Fruit fly (Drosophila melanogaster) whole organism, adult: ENCODE measurements around the gene dpy.

Experiments used
- CG14711 ChIP-seq: fragments of 200-800 bp; sonication (Bioruptor generic); optimal IDR thresholded peaks from 2 replicates; lab custom pipeline; 2018; ENCODE audit warnings: missing biosample characterization, mild to moderate bottlenecking, missing genetic modification characterization, moderate library complexity
- cic ChIP-seq: fragments of 200-800 bp; sonication (Bioruptor generic); optimal IDR thresholded peaks from 2 replicates; lab custom pipeline; 2017; ENCODE audit warnings: missing biosample characterization, mild to moderate bottlenecking, missing genetic modification characterization, moderate library complexity
- tj ChIP-seq: fragments of 200-800 bp; sonication (Bioruptor generic); optimal IDR thresholded peaks from 3 replicates; lab custom pipeline; 2017; ENCODE audit warnings: missing biosample characterization, mild to moderate bottlenecking, missing genetic modification characterization, moderate library complexity

- TF ChIP-seq CG14711 (tag; lab: Kevin White, UChicago) (no peak), cic (GFP tag; lab: Kevin White, UChicago) (no peak), tj (GFP tag; lab: Kevin White, UChicago) (no peak)
Measured at dm6 chr2L:4476672-4477273, 137.3 kb downstream of the dpy start, which contains the start of gene ine.
